Fruit fly (Drosophila melanogaster) whole organism, prepupa: ENCODE results near the gene Ire1.

Experiments
- CG10631 ChIP-seq: fragments of 200-800 bp; sonication (Bioruptor generic); optimal IDR thresholded peaks from 2 replicates; lab custom pipeline; 2016; ENCODE audit warnings: missing biosample characterization, missing genetic modification characterization
- CG10669 ChIP-seq: fragments of 200-800 bp; sonication (Bioruptor generic); optimal IDR thresholded peaks from 3 replicates; lab custom pipeline; 2018; ENCODE audit warnings: missing biosample characterization, mild to moderate bottlenecking, missing genetic modification characterization, moderate library complexity
- CG11294 ChIP-seq: fragments of 200-800 bp; sonication (Bioruptor generic); IDR thresholded peaks from 2 replicates; pipeline ENCODE4 v1.3.6; 2022; ENCODE audit warnings: missing biosample characterization, missing genetic modification characterization
- CG11762 ChIP-seq: fragments of 200-800 bp; sonication (Bioruptor generic); optimal IDR thresholded peaks from 3 replicates; lab custom pipeline; 2016; ENCODE audit warnings: missing biosample characterization, missing genetic modification characterization; ENCODE audit not compliant: insufficient read depth
- CG15336 ChIP-seq: fragments of 200-800 bp; sonication (Bioruptor generic); IDR thresholded peaks from 2 replicates; pipeline ENCODE4 v1.3.6; 2022; ENCODE audit warnings: missing biosample characterization, missing genetic modification characterization
- CG1621 ChIP-seq: fragments of 200-800 bp; sonication (Bioruptor generic); optimal IDR thresholded peaks from 3 replicates; lab custom pipeline; 2018; ENCODE audit warnings: missing biosample characterization, mild to moderate bottlenecking, missing genetic modification characterization
- CG3032 ChIP-seq: fragments of 200-800 bp; optimal IDR thresholded peaks from 2 replicates; lab custom pipeline; 2019; ENCODE audit warnings: missing biosample characterization, mild to moderate bottlenecking, missing genetic modification characterization, moderate library complexity
- CG31627 ChIP-seq: fragments of 200-800 bp; sonication (Bioruptor generic); optimal IDR thresholded peaks from 3 replicates; lab custom pipeline; 2016; ENCODE audit warnings: missing biosample characterization, missing genetic modification characterization
- CG32006 ChIP-seq: fragments of 200-800 bp; sonication (Bioruptor generic); optimal IDR thresholded peaks from 3 replicates; lab custom pipeline; 2017; ENCODE audit warnings: missing biosample characterization, mild to moderate bottlenecking, missing genetic modification characterization
- CG3919 ChIP-seq: fragments of 200-800 bp; sonication (Bioruptor generic); optimal IDR thresholded peaks from 3 replicates; lab custom pipeline; 2016; ENCODE audit warnings: missing biosample characterization, missing genetic modification characterization
- CG4318 ChIP-seq: fragments of 200-800 bp; sonication (Bioruptor generic); optimal IDR thresholded peaks from 3 replicates; lab custom pipeline; 2017; ENCODE audit warnings: missing biosample characterization, mild to moderate bottlenecking, missing genetic modification characterization
- CG6163 ChIP-seq: fragments of 200-800 bp; sonication (Bioruptor generic); IDR thresholded peaks from 3 replicates; pipeline ENCODE4 v1.3.6; 2022; ENCODE audit warnings: missing biosample characterization, missing genetic modification characterization
- CG6276 ChIP-seq: fragments of 200-800 bp; sonication (Bioruptor generic); optimal IDR thresholded peaks from 2 replicates; lab custom pipeline; 2017; ENCODE audit warnings: missing biosample characterization, mild to moderate bottlenecking, missing genetic modification characterization
- CG6792 ChIP-seq: fragments of 200-800 bp; sonication (Bioruptor generic); optimal IDR thresholded peaks from 3 replicates; lab custom pipeline; 2016; ENCODE audit warnings: missing biosample characterization, missing genetic modification characterization
- CG6808 ChIP-seq: fragments of 200-800 bp; sonication (Bioruptor generic); optimal IDR thresholded peaks from 3 replicates; lab custom pipeline; 2017; ENCODE audit warnings: missing biosample characterization, missing genetic modification characterization, mild to moderate bottlenecking, moderate library complexity, missing genetic modification reagents
- CG8119 ChIP-seq: fragments of 200-800 bp; sonication (Bioruptor generic); IDR thresholded peaks from 3 replicates; pipeline ENCODE4 v1.3.6; 2022; ENCODE audit warnings: missing biosample characterization, missing genetic modification characterization
- CG8632 ChIP-seq: fragments of 200-800 bp; sonication (Bioruptor generic); optimal IDR thresholded peaks from 3 replicates; lab custom pipeline; 2016; ENCODE audit warnings: missing biosample characterization, missing genetic modification characterization
- CG9139 ChIP-seq: fragments of 200-800 bp; sonication (Bioruptor generic); optimal IDR thresholded peaks from 3 replicates; lab custom pipeline; 2017; ENCODE audit warnings: missing biosample characterization, mild to moderate bottlenecking, missing genetic modification characterization
- Eip75B ChIP-seq: fragments of 200-800 bp; sonication (Bioruptor generic); optimal IDR thresholded peaks from 3 replicates; lab custom pipeline; 2016; ENCODE audit warnings: missing biosample characterization, missing genetic modification characterization
- Eip78C ChIP-seq: fragments of 200-800 bp; sonication (Bioruptor generic); peaks from one replicate; lab custom pipeline; 2016; ENCODE audit warnings: missing biosample characterization, missing genetic modification characterization
- Ets21C ChIP-seq: fragments of 200-800 bp; sonication (Bioruptor generic); optimal IDR thresholded peaks from 3 replicates; lab custom pipeline; 2016; ENCODE audit warnings: missing biosample characterization, missing genetic modification characterization
- Ets96B ChIP-seq: fragments of 200-800 bp; optimal IDR thresholded peaks from 2 replicates; lab custom pipeline; 2019; ENCODE audit warnings: missing biosample characterization, mild to moderate bottlenecking, missing genetic modification characterization, moderate library complexity
- Gug ChIP-seq: fragments of 200-800 bp; sonication (Bioruptor generic); IDR thresholded peaks from 2 replicates; pipeline ENCODE4 v1.3.6; 2022; ENCODE audit warnings: missing biosample characterization, missing genetic modification characterization
- Hr38 ChIP-seq: sonication (Bioruptor generic); optimal IDR thresholded peaks from 2 replicates; lab custom pipeline; 2016; ENCODE audit warnings: missing biosample characterization, missing genetic modification characterization
- Hr39 ChIP-seq: fragments of 200-800 bp; sonication (Bioruptor generic); optimal IDR thresholded peaks from 2 replicates; lab custom pipeline; 2016; ENCODE audit warnings: missing biosample characterization, missing genetic modification characterization
- Hr4 ChIP-seq: fragments of 200-800 bp; sonication (Bioruptor generic); optimal IDR thresholded peaks from 3 replicates; lab custom pipeline; 2016; ENCODE audit warnings: missing biosample characterization, missing genetic modification characterization
- Met ChIP-seq: fragments of 200-800 bp; sonication (Bioruptor generic); optimal IDR thresholded peaks from 3 replicates; lab custom pipeline; 2016; ENCODE audit warnings: missing biosample characterization, missing genetic modification characterization
- OdsH ChIP-seq: fragments of 200-800 bp; sonication (Bioruptor generic); optimal IDR thresholded peaks from 3 replicates; lab custom pipeline; 2016; ENCODE audit warnings: missing biosample characterization, missing genetic modification characterization
- Smox ChIP-seq: fragments of 200-800 bp; sonication (Bioruptor generic); optimal IDR thresholded peaks from 3 replicates; lab custom pipeline; 2016; ENCODE audit warnings: missing biosample characterization, missing genetic modification characterization
- Sox14 ChIP-seq: fragments of 200-800 bp; sonication (Bioruptor generic); optimal IDR thresholded peaks from 3 replicates; lab custom pipeline; 2016; ENCODE audit warnings: missing biosample characterization, missing genetic modification characterization
- Sox15 ChIP-seq: fragments of 200-800 bp; sonication (Bioruptor generic); optimal IDR thresholded peaks from 3 replicates; lab custom pipeline; 2016; ENCODE audit warnings: missing biosample characterization, missing genetic modification characterization
- achi ChIP-seq: fragments of 200-800 bp; sonication (Bioruptor generic); optimal IDR thresholded peaks from 3 replicates; lab custom pipeline; 2016; ENCODE audit warnings: missing biosample characterization, missing genetic modification characterization
- acj6 ChIP-seq: fragments of 200-800 bp; sonication (Bioruptor generic); optimal IDR thresholded peaks from 3 replicates; lab custom pipeline; 2016; ENCODE audit warnings: missing biosample characterization, missing genetic modification characterization
- cyc ChIP-seq: fragments of 200-800 bp; sonication (Bioruptor generic); optimal IDR thresholded peaks from 3 replicates; lab custom pipeline; 2016; ENCODE audit warnings: missing biosample characterization, missing genetic modification characterization
- dac ChIP-seq: fragments of 200-800 bp; sonication (Bioruptor generic); optimal IDR thresholded peaks from 2 replicates; lab custom pipeline; 2017; ENCODE audit warnings: missing biosample characterization, mild to moderate bottlenecking, missing genetic modification characterization
- dsx ChIP-seq: fragments of 200-800 bp; optimal IDR thresholded peaks from 3 replicates; lab custom pipeline; 2019; ENCODE audit warnings: missing biosample characterization, mild to moderate bottlenecking, missing genetic modification characterization, moderate library complexity; ENCODE audit not compliant: poor library complexity, severe bottlenecking
- eg ChIP-seq: fragments of 200-800 bp; sonication (Bioruptor generic); IDR thresholded peaks from 3 replicates; pipeline ENCODE4 v1.3.6; 2022; ENCODE audit warnings: missing biosample characterization, missing genetic modification characterization
- esn ChIP-seq: fragments of 200-800 bp; sonication (Bioruptor generic); optimal IDR thresholded peaks from 2 replicates; lab custom pipeline; 2016; ENCODE audit warnings: missing biosample characterization, mild to moderate bottlenecking, missing genetic modification characterization, moderate library complexity
- fd59A ChIP-seq: fragments of 200-800 bp; sonication (Bioruptor generic); optimal IDR thresholded peaks from 2 replicates; lab custom pipeline; 2017; ENCODE audit warnings: missing biosample characterization, mild to moderate bottlenecking, missing genetic modification characterization, missing genetic modification reagents
- fkh ChIP-seq: fragments of 200-800 bp; sonication (Bioruptor generic); optimal IDR thresholded peaks from 3 replicates; lab custom pipeline; 2017; ENCODE audit warnings: missing biosample characterization, mild to moderate bottlenecking, missing genetic modification characterization, moderate library complexity
- pdm3 ChIP-seq: fragments of 200-800 bp; sonication (Bioruptor generic); optimal IDR thresholded peaks from 3 replicates; lab custom pipeline; 2016; ENCODE audit warnings: missing biosample characterization, missing genetic modification characterization
- salr ChIP-seq, 2 experiments: fragments of 200-800 bp; sonication (Bioruptor generic); optimal IDR thresholded peaks; 3 replicates each; lab custom pipeline; 2016 to 2018; ENCODE audit warnings: missing biosample characterization in 2 of 2, missing genetic modification characterization in 2 of 2, mild to moderate bottlenecking in 1 of 2
- spab ChIP-seq: fragments of 200-800 bp; sonication (Bioruptor generic); optimal IDR thresholded peaks from 2 replicates; lab custom pipeline; 2017; ENCODE audit warnings: missing biosample characterization, mild to moderate bottlenecking, missing genetic modification characterization, missing genetic modification reagents
- ss ChIP-seq, 2 experiments: fragments of 200-800 bp; sonication (Bioruptor generic); optimal IDR thresholded peaks; 2 replicates in 1 of 2; 3 replicates in 1 of 2; lab custom pipeline; 2017 to 2018; ENCODE audit warnings: mild to moderate bottlenecking in 2 of 2, missing biosample characterization in 2 of 2, missing genetic modification characterization in 2 of 2, moderate library complexity in 1 of 2
- svp ChIP-seq: fragments of 200-800 bp; sonication (Bioruptor generic); peaks from one replicate; lab custom pipeline; 2016; ENCODE audit warnings: missing biosample characterization, missing genetic modification characterization
- topi ChIP-seq: fragments of 200-800 bp; sonication (Bioruptor generic); optimal IDR thresholded peaks from 3 replicates; lab custom pipeline; 2016; ENCODE audit warnings: missing biosample characterization, missing genetic modification characterization
- vri ChIP-seq: fragments of 200-800 bp; sonication (Bioruptor generic); optimal IDR thresholded peaks from 3 replicates; lab custom pipeline; 2016; ENCODE audit warnings: missing biosample characterization, mild to moderate bottlenecking, missing genetic modification characterization

Ire1 gene

dm6 chr3R:19813217-19813616 is 47.9 kb downstream of the Ire1 start:
- TF ChIP-seq eg (no peak), CG4318 (GFP tag; lab: Kevin White, UChicago) (no peak), dsx (GFP tag; lab: Kevin White, UChicago) (peak; percentile 73), topi (GFP tag; lab: Kevin White, UChicago) (no peak), CG6808 (GFP tag; lab: Kevin White, UChicago) (no peak), Eip78C (GFP tag; lab: Kevin White, UChicago) (no peak), spab (GFP tag; lab: Kevin White, UChicago) (no peak), cyc (GFP tag; lab: Kevin White, UChicago) (no peak), CG10669 (GFP tag; lab: Kevin White, UChicago) (no peak), dac (GFP tag; lab: Kevin White, UChicago) (no peak), CG15336 (no peak), ss (GFP tag; optimal IDR thresholded peaks at IDR 0.05; lab: Kevin White, UChicago) (peak in 1 of 2 experiments; percentile 54), Eip75B (no peak), esn (GFP tag; lab: Kevin White, UChicago) (no peak), Hr4 (no peak), CG11294 (GFP tag; lab: Robert Waterston, UW) (no peak), CG1621 (peak; percentile 44), vri (GFP tag; lab: Kevin White, UChicago) (no peak)

- TF ChIP-seq Eip75B (no peak), pdm3 (peak; percentile 20), CG9139 (no peak), Ets96B (tag; lab: Kevin White, UChicago) (peak; percentile 29), CG32006 (peak; percentile 18), achi (GFP tag; lab: Kevin White, UChicago) (no peak), CG6276 (GFP tag; lab: Kevin White, UChicago) (no peak), CG1621 (no peak), CG8632 (GFP tag; lab: Kevin White, UChicago) (no peak), CG3032 (tag; lab: Kevin White, UChicago) (peak; percentile 4), CG6792 (GFP tag; lab: Kevin White, UChicago) (no peak), salr (GFP tag; optimal IDR thresholded peaks at IDR 0.05; lab: Kevin White, UChicago) (peak in 1 of 2 experiments; percentile 4), Smox (GFP tag; lab: Kevin White, UChicago) (no peak), Hr38 (GFP tag; lab: Kevin White, UChicago) (no peak), svp (no peak), CG10631 (no peak), CG8119 (GFP tag; lab: Robert Waterston, UW) (no peak), OdsH (GFP tag; lab: Kevin White, UChicago) (peak; percentile 5), Met (GFP tag; lab: Kevin White, UChicago) (no peak), CG31627 (GFP tag; lab: Kevin White, UChicago) (no peak), vri (GFP tag; lab: Kevin White, UChicago) (no peak), acj6 (GFP tag; lab: Kevin White, UChicago) (peak; percentile 17), Sox14 (GFP tag; lab: Kevin White, UChicago) (peak; percentile 3), CG4318 (GFP tag; lab: Kevin White, UChicago) (no peak), topi (GFP tag; lab: Kevin White, UChicago) (no peak), eg (no peak), CG6163 (0 out of 3 replicates have a peak, but pooled peaks have one; percentile 26), esn (GFP tag; lab: Kevin White, UChicago) (no peak), fd59A (peak; percentile 13), Eip78C (GFP tag; lab: Kevin White, UChicago) (peak; percentile 80), dac (GFP tag; lab: Kevin White, UChicago) (no peak), Hr39 (GFP tag; lab: Kevin White, UChicago) (no peak), fkh (GFP tag; lab: Kevin White, UChicago) (no peak), CG11762 (GFP tag; lab: Kevin White, UChicago) (no peak), dsx (GFP tag; lab: Kevin White, UChicago) (peak; percentile 70), Ets21C (no peak), Gug (GFP tag; lab: Robert Waterston, UW) (no peak), Sox15 (GFP tag; lab: Kevin White, UChicago) (no peak), CG15336 (0 out of 2 replicates have a peak, but pooled peaks have one; percentile 28), cyc (GFP tag; lab: Kevin White, UChicago) (no peak), Hr4 (peak; percentile 22), CG10669 (GFP tag; lab: Kevin White, UChicago) (peak; percentile 38), CG11294 (GFP tag; lab: Robert Waterston, UW) (no peak), CG3919 (peak; percentile 19)
- TF ChIP-seq, all 60 proteins: peak for 16
Observed at dm6 chr3R:19812472-19812871, 48.6 kb downstream of the Ire1 start.
